Worm (Caenorhabditis elegans) whole organism, early embryonic: ENCODE measurements around the gene bmk-1.
A peak's percentile ranks its signal among the peaks of the same experiment; 100 is the strongest.

Source experiments
- B0310.2 ChIP-seq: sonication (generic microtip); optimal IDR thresholded peaks from 2 replicates; lab custom pipeline; 2016; ENCODE audit warnings: mild to moderate bottlenecking, missing genetic modification characterization, missing compliant biosample characterization
- F13C5.2 ChIP-seq: sonication (generic microtip); optimal IDR thresholded peaks from 2 replicates; lab custom pipeline; 2017; ENCODE audit warnings: mild to moderate bottlenecking, missing genetic modification characterization, inconsistent platforms, missing compliant biosample characterization
- aly-1 ChIP-seq: sonication (generic microtip); optimal IDR thresholded peaks from 2 replicates; lab custom pipeline; 2016; ENCODE audit warnings: missing genetic modification characterization, missing compliant biosample characterization
- ama-1 ChIP-seq: fragments of 150-350 bp; optimal IDR thresholded peaks from 2 replicates; lab custom pipeline; 2014
- ceh-13 ChIP-seq: fragments of 200-800 bp; sonication (Bioruptor generic); optimal IDR thresholded peaks from 2 replicates; lab custom pipeline; 2018; ENCODE audit warnings: mild to moderate bottlenecking, missing genetic modification characterization, missing compliant biosample characterization
- ceh-36 ChIP-seq: sonication (generic microtip); optimal IDR thresholded peaks from 2 replicates; lab custom pipeline; 2016; ENCODE audit warnings: missing genetic modification characterization, inconsistent platforms, missing compliant biosample characterization
- ets-7 ChIP-seq: sonication (generic microtip); optimal IDR thresholded peaks from 2 replicates; lab custom pipeline; 2016; ENCODE audit warnings: missing genotype, missing genetic modification characterization, missing compliant biosample characterization
- flt-1 ChIP-seq: fragments of 200-800 bp; sonication (Bioruptor generic); IDR thresholded peaks from 2 replicates; pipeline ENCODE4 v1.3.6; 2022; ENCODE audit warnings: missing genetic modification characterization, missing compliant biosample characterization
- hmbx-1 ChIP-seq: sonication (generic microtip); optimal IDR thresholded peaks from 2 replicates; lab custom pipeline; 2016; ENCODE audit warnings: mild to moderate bottlenecking, missing genetic modification characterization, missing compliant biosample characterization
- hmg-4 ChIP-seq: fragments of 200-800 bp; sonication (Bioruptor generic); optimal IDR thresholded peaks from 2 replicates; lab custom pipeline; 2018; ENCODE audit warnings: mild to moderate bottlenecking, missing genetic modification characterization, missing compliant biosample characterization
- hnd-1 ChIP-seq: sonication (generic microtip); optimal IDR thresholded peaks from 2 replicates; lab custom pipeline; 2016; ENCODE audit warnings: missing genetic modification characterization, missing compliant biosample characterization
- pes-1 ChIP-seq: fragments of 200-800 bp; sonication (Bioruptor generic); IDR thresholded peaks from 2 replicates; pipeline ENCODE4 v1.3.6; 2022; ENCODE audit warnings: missing genetic modification reagents, missing genetic modification characterization, missing compliant biosample characterization
- scrt-1 ChIP-seq: fragments of 200-800 bp; sonication (Bioruptor generic); IDR thresholded peaks from 2 replicates; pipeline ENCODE4 v1.3.6; 2022; ENCODE audit warnings: missing genetic modification characterization, missing compliant biosample characterization
- sea-1 ChIP-seq: fragments of 200-800 bp; sonication (Bioruptor generic); conservative IDR thresholded peaks from 2 replicates; pipeline ENCODE4 v1.3.6; 2022; ENCODE audit warnings: missing genetic modification characterization, missing compliant biosample characterization
- tbx-11 ChIP-seq: fragments of 200-800 bp; sonication (Bioruptor generic); IDR thresholded peaks from 2 replicates; pipeline ENCODE4 v1.3.6; 2022; ENCODE audit warnings: missing genetic modification characterization, missing compliant biosample characterization
- tbx-37 ChIP-seq: fragments of 200-800 bp; sonication (Bioruptor generic); conservative IDR thresholded peaks from 2 replicates; pipeline ENCODE4 v1.3.6; 2022; ENCODE audit warnings: missing genetic modification reagents, missing genetic modification characterization, missing compliant biosample characterization
- tra-4 ChIP-seq: sonication (generic microtip); optimal IDR thresholded peaks from 2 replicates; lab custom pipeline; 2017; ENCODE audit warnings: missing genetic modification characterization, missing compliant biosample characterization

The bmk-1 gene

DNA sequence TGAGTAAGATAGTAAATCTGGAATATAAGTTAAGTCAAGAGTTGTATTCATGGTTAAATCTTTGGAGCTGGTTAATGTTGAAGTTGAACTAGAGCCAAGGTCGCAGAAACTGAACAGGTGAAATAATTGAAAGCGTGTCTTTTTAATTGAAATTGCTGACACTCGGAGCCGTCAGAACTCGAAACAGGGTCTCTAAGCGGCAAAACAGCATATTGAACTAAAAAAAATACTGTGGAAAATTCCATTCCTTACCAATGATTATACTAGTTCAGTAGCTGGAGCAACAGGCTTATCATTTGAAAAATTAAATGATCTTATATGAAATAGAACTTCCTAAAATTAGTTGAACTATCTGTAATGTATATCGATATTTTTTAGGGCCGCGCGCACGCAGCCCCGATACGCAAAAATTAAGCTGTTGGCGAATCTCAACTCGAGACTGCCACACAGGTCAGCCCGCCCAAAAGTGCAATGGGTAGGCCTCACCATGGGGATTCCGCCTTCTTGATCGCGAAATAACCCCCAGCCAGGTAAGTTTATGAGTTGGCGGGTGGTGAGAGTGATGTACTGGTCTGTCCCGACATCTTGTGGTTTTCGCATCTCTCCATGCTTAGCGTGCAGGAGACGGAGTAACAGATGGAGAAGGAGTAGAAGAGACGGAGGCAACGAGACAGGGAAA is 11.6 kb upstream of the bmk-1 start, which contains the start of gene srz-97:
srz-97 (minus strand) TSS at position 51 of the 679 bp plus-strand sequence.
- TF ChIP-seq ceh-13 (GFP tag; lab: Kevin White, UChicago) (no peak), hmbx-1 (tag; lab: Kevin White, UChicago) (no peak), flt-1 (GFP tag; lab: Robert Waterston, UW) (no peak), ceh-36 (tag; lab: Kevin White, UChicago) (no peak), tbx-11 (GFP tag; lab: Robert Waterston, UW) (no peak), tbx-37 (GFP tag; lab: Robert Waterston, UW) (no peak), B0310.2 (no peak), sea-1 (GFP tag; lab: Robert Waterston, UW) (no peak), scrt-1 (GFP tag; lab: Robert Waterston, UW) (no peak), ama-1 (lab: Kevin White, UChicago) (no peak), aly-1 (tag; lab: Kevin White, UChicago) (no peak), pes-1 (no peak), ets-7 (tag; lab: Kevin White, UChicago) (no peak), tra-4 (no peak), hnd-1 (no peak), hmg-4 (GFP tag; lab: Kevin White, UChicago) (no peak), F13C5.2 (tag; lab: Kevin White, UChicago) (no peak)

DNA sequence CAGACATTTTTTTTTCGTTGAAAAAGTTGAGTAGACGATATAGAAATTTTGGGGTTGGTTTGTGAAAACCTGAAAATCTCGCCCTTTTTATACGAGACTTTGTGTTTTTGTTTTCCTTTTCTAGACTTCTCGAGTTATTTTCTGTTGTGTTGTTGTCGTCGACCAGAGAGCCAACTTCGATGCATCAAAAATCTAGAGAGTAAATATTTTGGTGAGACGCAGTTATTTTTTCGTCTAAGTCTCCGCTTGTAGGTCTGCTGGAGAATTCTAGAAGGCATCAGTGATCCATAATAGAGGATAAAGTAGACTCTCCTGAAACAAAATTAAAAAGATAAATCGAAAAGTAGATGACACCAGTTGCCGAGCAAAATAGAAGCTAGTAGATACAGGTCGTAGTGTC is 7.6 kb upstream of the bmk-1 start, which contains the start of gene F08H9.4:
F08H9.4 (minus strand) TSS at position 61 of the 400 bp plus-strand sequence.
- no peak for TF ChIP-seq aly-1 (tag; lab: Kevin White, UChicago)
- no peak for TF ChIP-seq tbx-11 (GFP tag; lab: Robert Waterston, UW)
- TF ChIP-seq tra-4 = no peak
- no peak for TF ChIP-seq F13C5.2 (tag; lab: Kevin White, UChicago)
- TF ChIP-seq ceh-36 (tag; lab: Kevin White, UChicago) = no peak
- TF ChIP-seq sea-1 (GFP tag; lab: Robert Waterston, UW) = no peak
- no peak for TF ChIP-seq ceh-13 (GFP tag; lab: Kevin White, UChicago)
- no peak for TF ChIP-seq ets-7 (tag; lab: Kevin White, UChicago)
- no peak for TF ChIP-seq hmbx-1 (tag; lab: Kevin White, UChicago)
- TF ChIP-seq tbx-37 (GFP tag; lab: Robert Waterston, UW) = no peak
- TF ChIP-seq scrt-1 (GFP tag; lab: Robert Waterston, UW) = no peak
- TF ChIP-seq pes-1 = no peak
- no peak for TF ChIP-seq B0310.2
- TF ChIP-seq ama-1 (lab: Kevin White, UChicago) = no peak
- no peak for TF ChIP-seq hmg-4 (GFP tag; lab: Kevin White, UChicago)
- no peak for TF ChIP-seq flt-1 (GFP tag; lab: Robert Waterston, UW)
- TF ChIP-seq hnd-1 = no peak

DNA sequence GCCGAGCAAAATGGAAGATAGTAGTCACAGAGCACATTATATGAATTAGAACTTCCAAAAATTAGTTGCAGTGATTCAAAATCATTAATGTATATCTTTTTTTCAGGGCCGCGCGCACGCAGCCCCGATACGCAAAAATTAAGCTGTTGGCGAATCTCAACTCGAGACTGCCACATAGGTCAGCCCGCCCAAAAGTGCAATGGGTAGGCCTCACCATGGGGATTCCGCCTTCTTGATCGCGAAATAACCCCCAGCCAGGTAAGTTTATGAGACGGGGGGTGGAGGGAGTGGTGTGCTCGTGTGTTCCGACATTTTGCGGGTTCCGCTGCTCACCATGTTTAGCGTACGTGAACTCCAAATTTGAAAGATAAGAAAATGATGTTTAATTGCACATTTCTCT is 6.3 kb upstream of the bmk-1 start, which contains the start of gene F08H9.3:
F08H9.3 (minus strand) TSS at position 252 of the 400 bp plus-strand sequence.
- TF ChIP-seq hmg-4 (GFP tag; lab: Kevin White, UChicago) = peak; percentile 5

DNA sequence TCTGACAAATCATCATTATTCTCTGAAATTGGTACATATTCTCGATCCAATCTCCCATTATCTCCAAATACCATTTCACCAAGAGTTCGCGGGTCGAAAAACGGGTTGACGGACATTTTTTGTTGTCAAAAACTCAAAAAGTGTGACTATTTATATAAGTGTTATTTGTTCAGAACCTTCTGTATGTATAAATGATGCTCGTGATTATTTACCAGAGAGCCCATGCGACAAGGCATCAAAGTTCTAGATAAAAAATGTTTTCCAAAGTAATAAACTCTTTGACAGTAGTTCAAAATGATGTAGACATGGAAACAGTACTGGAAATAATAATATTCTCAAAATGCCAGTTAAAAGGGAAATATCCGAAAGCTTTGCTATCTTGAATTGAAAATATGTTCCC is 5.9 kb upstream of the bmk-1 start:
- TF ChIP-seq hmg-4 (GFP tag; lab: Kevin White, UChicago) (no peak), tbx-11 (GFP tag; lab: Robert Waterston, UW) (no peak), hmbx-1 (tag; lab: Kevin White, UChicago) (no peak), sea-1 (GFP tag; lab: Robert Waterston, UW) (no peak), scrt-1 (GFP tag; lab: Robert Waterston, UW) (no peak), F13C5.2 (tag; lab: Kevin White, UChicago) (no peak), ets-7 (tag; lab: Kevin White, UChicago) (no peak), ceh-36 (tag; lab: Kevin White, UChicago) (no peak), tra-4 (no peak), aly-1 (tag; lab: Kevin White, UChicago) (no peak), ama-1 (lab: Kevin White, UChicago) (no peak), pes-1 (no peak), B0310.2 (no peak)

DNA sequence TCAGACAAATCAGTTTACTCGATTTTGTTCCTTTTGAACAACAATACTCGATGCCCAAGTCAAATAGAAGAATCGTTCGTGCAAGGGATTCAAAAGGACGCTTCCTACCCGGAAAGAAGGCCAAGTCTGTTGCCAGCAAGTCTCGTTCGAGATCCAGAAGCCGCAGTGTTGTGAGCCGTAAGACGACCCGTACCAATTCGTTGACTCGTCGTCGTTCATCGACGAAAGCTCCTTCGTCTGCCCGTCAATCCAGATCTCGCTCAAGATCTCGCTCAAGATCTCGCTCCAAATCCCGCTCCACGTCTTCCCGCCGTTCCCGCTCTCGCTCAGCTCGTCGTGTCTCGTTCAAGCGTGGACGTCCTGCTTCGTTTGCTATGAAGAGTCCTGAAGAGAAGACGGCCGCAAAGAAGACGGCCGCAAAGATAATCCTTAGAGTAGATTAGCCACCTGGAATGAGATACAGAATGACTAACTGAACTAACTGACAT is 3.9 kb upstream of the bmk-1 start, which contains the start of gene F08H9.2:
F08H9.2 (plus strand) TSS at position 51 of the 488 bp plus-strand sequence.
- peak; percentile 20 for TF ChIP-seq hmg-4 (GFP tag; lab: Kevin White, UChicago)
- no peak for TF ChIP-seq sea-1 (GFP tag; lab: Robert Waterston, UW)

DNA sequence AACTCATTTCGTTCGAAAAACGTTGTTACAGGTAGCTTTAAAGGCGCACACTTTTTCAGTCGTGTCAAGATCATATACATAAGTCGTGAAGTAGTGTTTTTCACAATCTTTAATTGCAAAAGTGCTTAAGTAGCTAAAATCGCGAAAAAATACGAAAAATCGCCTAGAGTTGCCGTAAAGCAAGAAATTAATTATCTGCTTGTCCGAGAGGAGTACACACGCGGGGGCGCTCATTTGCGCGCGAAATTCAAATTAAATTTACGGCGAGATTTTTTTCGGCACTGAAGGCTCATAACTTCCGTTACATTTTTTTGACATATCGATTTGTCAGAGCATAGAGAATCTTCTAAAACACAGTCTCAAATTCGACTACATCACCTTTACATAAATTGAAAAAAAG is 3.3 kb upstream of the bmk-1 start:
- no peak for TF ChIP-seq scrt-1 (GFP tag; lab: Robert Waterston, UW)
- TF ChIP-seq F13C5.2 (tag; lab: Kevin White, UChicago) = no peak
- no peak for TF ChIP-seq pes-1

DNA sequence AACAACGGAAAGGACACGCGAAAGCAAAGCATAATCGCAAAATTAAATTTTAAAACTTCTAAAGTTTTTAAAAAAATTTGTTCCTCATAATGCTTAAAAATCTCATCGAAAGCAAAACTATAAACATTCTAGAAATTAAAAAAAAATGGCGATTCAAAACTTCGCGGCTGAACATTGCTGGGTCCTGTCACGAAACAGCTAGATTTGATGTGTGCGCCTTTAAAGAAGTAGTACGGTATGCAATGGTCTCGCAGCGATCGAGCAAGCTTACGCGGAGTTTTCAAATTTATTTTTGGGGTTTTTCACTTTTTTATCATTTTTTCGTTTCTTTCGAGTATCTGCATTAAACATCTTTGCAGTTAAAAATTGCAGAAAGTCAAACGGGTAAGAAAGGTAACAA is 286 bp upstream of the bmk-1 start, which contains the start of gene coh-3:
coh-3 (plus strand) TSS at position 353 of the 400 bp plus-strand sequence.
- TF ChIP-seq scrt-1 (GFP tag; lab: Robert Waterston, UW) = no peak
- no peak for TF ChIP-seq tra-4
- no peak for TF ChIP-seq F13C5.2 (tag; lab: Kevin White, UChicago)
- TF ChIP-seq pes-1 = no peak
- no peak for TF ChIP-seq ceh-13 (GFP tag; lab: Kevin White, UChicago)
- no peak for TF ChIP-seq hnd-1
- TF ChIP-seq ceh-36 (tag; lab: Kevin White, UChicago) = no peak
- TF ChIP-seq aly-1 (tag; lab: Kevin White, UChicago) = no peak
- no peak for TF ChIP-seq tbx-11 (GFP tag; lab: Robert Waterston, UW)
- TF ChIP-seq flt-1 (GFP tag; lab: Robert Waterston, UW) = no peak
- no peak for TF ChIP-seq hmbx-1 (tag; lab: Kevin White, UChicago)
- no peak for TF ChIP-seq sea-1 (GFP tag; lab: Robert Waterston, UW)
- TF ChIP-seq tbx-37 (GFP tag; lab: Robert Waterston, UW) = no peak
- TF ChIP-seq hmg-4 (GFP tag; lab: Kevin White, UChicago) = no peak
- no peak for TF ChIP-seq ets-7 (tag; lab: Kevin White, UChicago)
- no peak for TF ChIP-seq ama-1 (lab: Kevin White, UChicago)
- TF ChIP-seq B0310.2 = no peak
